Fruit fly (Drosophila melanogaster) whole organism, pupa: ENCODE data around the gene CG5787.

Experiments
- CG13204 ChIP-seq: fragments of 200-800 bp; sonication (Bioruptor generic); optimal IDR thresholded peaks from 2 replicates; lab custom pipeline; 2018; ENCODE audit warnings: missing biosample characterization, mild to moderate bottlenecking, missing genetic modification characterization, moderate library complexity
- CG34367 ChIP-seq: fragments of 200-800 bp; sonication (Bioruptor generic); optimal IDR thresholded peaks from 2 replicates; lab custom pipeline; 2018; ENCODE audit warnings: missing biosample characterization, mild to moderate bottlenecking, missing genetic modification characterization
- CG4496 ChIP-seq: fragments of 200-800 bp; sonication (Bioruptor generic); IDR thresholded peaks from 3 replicates; pipeline ENCODE4 v1.3.6; 2022; ENCODE audit warnings: missing biosample characterization, missing genetic modification characterization
- CG8301 ChIP-seq: fragments of 200-800 bp; sonication (Bioruptor generic); optimal IDR thresholded peaks from 2 replicates; lab custom pipeline; 2018; ENCODE audit warnings: missing biosample characterization, mild to moderate bottlenecking, missing genetic modification characterization
- Ets98B ChIP-seq: fragments of 200-800 bp; sonication (Bioruptor generic); IDR thresholded peaks from 2 replicates; pipeline ENCODE4 v1.3.6; 2022; ENCODE audit warnings: missing biosample characterization, missing genetic modification characterization
- Pif1A ChIP-seq: fragments of 200-800 bp; sonication (Bioruptor generic); optimal IDR thresholded peaks from 3 replicates; lab custom pipeline; 2016; ENCODE audit warnings: missing biosample characterization, missing genetic modification characterization

DNA sequence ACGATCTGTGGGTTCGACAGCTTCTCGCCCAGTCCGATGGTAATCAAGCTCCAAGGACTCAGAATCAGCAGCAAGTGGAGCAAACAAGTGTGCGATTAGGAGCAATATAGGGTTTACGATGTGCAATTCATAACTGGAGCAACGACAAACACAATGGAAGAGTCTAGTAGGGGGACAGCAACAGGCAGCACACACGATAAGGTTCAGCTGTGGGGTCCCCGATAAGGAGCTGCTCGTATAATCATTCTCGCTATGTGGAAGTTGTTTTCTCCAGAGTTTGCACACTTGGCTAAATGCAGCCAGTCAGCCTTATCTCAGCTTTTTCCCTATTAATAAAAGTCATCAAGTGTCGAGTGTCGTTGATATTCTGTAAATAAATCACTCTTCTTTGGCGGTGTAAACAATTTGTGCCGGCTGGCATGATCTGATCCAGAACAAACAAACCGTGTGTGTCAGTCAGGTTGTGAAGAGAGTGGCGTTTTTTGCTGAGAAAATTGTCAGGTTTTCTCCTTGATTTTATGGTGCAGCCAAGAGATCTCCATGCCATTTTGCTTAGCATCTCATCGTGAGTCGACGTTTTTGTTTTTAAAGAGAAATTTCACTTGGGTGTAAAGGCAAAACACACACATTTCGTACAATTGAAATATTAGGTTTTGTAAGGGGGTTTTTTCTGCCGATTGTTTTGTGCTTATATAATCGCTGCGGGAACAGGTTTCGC, 7.1 kb upstream of the CG5787 start:
- no peak; the same call in 1 of the 2 replicates for TF ChIP-seq Ets98B (GFP tag; lab: Robert Waterston, UW)
- no peak for TF ChIP-seq CG13204 (GFP tag; lab: Kevin White, UChicago)
- no peak for TF ChIP-seq CG8301 (tag; lab: Kevin White, UChicago)
- peak; percentile 30; the same call in 2 of the 3 replicates for TF ChIP-seq CG4496 (GFP tag; lab: Robert Waterston, UW)
- no peak for TF ChIP-seq Pif1A
- no peak for TF ChIP-seq CG34367 (tag; lab: Kevin White, UChicago)
